Worm (Caenorhabditis elegans): ENCODE results near the gene F38B6.6.
A peak's percentile ranks its signal among the peaks of the same experiment; 100 is the strongest.

Gene F38B6.6

DNA sequence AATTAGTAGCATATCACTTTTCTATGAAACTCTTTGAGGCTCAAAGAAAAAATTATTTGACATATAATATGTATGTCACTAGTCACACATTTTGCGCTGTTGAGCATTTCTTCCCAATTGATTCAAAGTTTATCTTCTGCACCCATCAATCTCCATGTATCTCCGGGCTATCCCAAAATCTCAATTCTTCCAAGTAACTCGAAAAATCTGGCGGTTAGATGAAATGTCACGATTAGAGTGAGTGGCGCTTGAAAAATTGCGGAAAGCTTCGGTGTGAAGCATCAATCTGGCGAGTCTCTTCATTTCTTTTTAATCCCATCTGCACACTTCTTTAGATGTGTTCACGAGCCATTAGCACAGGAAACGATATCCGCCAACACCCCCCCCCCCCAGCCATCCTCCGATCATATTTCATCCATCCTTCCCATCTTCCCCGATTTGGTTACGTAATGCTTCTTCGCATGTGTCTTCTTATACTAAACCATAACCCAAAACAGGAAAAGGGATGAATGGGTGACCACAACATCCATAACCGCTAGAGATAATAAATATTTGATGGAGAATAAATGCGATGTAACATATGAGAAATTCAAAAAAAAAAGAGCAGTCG is 827 bp downstream of the F38B6.6 start:
- TF ChIP-seq nhr-23 (tag; optimal IDR thresholded peaks at IDR 0.05) (peak; percentile 33), nhr-6 (tag; optimal IDR thresholded peaks at IDR 0.05) (no peak), sma-9 (GFP tag; optimal IDR thresholded peaks at IDR 0.05) (peak; percentile 6), sma-9 (tag; optimal IDR thresholded peaks at IDR 0.05) (no peak), zag-1 (tag; optimal IDR thresholded peaks at IDR 0.05) (peak; percentile 19), lsy-2 (tag; optimal IDR thresholded peaks at IDR 0.05) (no peak), mab-5 (tag; optimal IDR thresholded peaks at IDR 0.05) (peak; percentile 50)

DNA sequence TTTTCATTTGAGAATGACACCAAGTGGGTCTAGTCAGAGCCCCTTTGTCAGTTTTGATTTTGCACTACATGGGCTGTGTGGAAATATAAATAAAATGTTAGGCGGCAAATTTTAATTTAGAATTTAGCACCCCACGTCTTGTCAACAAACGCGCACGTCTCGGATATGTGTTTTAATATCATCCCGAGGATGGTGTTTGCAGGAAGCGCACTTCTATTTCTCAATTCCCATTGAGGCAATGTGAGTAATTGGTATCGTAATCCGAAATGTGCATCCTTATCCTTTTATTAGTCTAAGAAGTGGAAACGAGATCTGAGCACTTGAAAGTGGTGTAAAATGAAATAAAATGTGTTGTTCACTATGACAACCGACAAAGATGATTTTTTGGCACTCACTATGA is 2.1 kb downstream of the F38B6.6 start:
- TF ChIP-seq nhr-129 (tag; optimal IDR thresholded peaks at IDR 0.05), result no peak
- TF ChIP-seq mbf-1 (tag; optimal IDR thresholded peaks at IDR 0.05), result no peak
- no peak for TF ChIP-seq crh-2 (tag; optimal IDR thresholded peaks at IDR 0.05)
- no peak for TF ChIP-seq zag-1 (tag; optimal IDR thresholded peaks at IDR 0.05)
- TF ChIP-seq sem-4 (tag; optimal IDR thresholded peaks at IDR 0.05), result no peak
- TF ChIP-seq C34F6.9 (tag; optimal IDR thresholded peaks at IDR 0.05), result no peak
- no peak for TF ChIP-seq ztf-11 (tag; optimal IDR thresholded peaks at IDR 0.05)
- no peak for TF ChIP-seq F13H6.1 (tag; optimal IDR thresholded peaks at IDR 0.05)
- no peak for TF ChIP-seq nhr-11 (tag; optimal IDR thresholded peaks at IDR 0.05)
- TF ChIP-seq dmd-4 (tag; optimal IDR thresholded peaks at IDR 0.05), result no peak
- TF ChIP-seq gmeb-1 (tag; optimal IDR thresholded peaks at IDR 0.05), result no peak
- no peak for TF ChIP-seq lin-13 (GFP tag; optimal IDR thresholded peaks at IDR 0.05)
- no peak for TF ChIP-seq nhr-21 (tag; optimal IDR thresholded peaks at IDR 0.05)
- no peak for TF ChIP-seq snpc-4 (tag; optimal IDR thresholded peaks at IDR 0.05)
- no peak for TF ChIP-seq blmp-1 (tag; optimal IDR thresholded peaks at IDR 0.05; ENCODE audit: insufficient read depth)
- TF ChIP-seq nhr-77 (tag; optimal IDR thresholded peaks at IDR 0.05), result no peak

DNA sequence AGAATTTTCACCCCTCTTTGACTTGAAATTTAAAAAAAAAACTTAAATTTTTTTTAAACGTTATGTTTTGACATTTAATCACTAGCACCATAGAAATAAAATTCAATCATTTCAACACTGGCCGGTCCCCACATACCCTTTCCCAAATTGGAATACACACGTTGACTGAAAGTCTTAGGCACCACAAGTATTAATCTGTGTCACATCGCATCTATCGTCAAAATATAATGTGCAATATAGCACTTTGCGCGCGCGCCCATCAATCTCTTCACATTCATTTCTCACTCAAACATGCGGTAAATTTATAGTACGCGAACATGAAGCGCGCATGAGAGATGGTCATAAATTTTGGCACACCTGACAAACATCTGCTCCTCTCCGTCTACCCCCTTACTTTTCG is 2.5 kb downstream of the F38B6.6 start:
- no peak for TF ChIP-seq nhr-6 (tag; optimal IDR thresholded peaks at IDR 0.05)
- TF ChIP-seq ama-1 (optimal IDR thresholded peaks at IDR 0.05), result no peak
- TF ChIP-seq sem-4 (tag; optimal IDR thresholded peaks at IDR 0.05), result no peak
- TF ChIP-seq mab-5 (tag; optimal IDR thresholded peaks at IDR 0.05), result peak; percentile 20

DNA sequence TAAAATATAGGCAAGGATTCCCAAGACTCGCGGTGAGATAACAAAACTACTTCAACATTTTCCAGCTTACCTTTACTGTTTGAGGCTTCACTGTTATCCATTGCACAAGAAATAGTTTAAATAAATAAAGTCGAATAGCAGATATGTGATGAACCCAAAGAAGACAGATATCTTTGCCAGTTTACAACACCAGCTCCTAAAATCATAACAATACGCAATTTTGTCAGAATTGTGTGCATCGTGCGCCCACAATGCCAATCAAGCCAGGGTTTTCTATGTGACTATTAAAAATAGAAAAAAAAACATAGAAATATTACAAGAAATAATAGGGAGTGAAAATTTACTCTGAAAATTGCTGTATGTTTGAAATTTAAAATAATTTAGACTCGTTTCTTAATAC is 7.2 kb downstream of the F38B6.6 start, which contains the start of gene F38B6.8:
F38B6.8 (minus strand) TSS at position 101 of the 400 bp plus-strand sequence.
- no peak for TF ChIP-seq nhr-23 (tag; optimal IDR thresholded peaks at IDR 0.05)

DNA sequence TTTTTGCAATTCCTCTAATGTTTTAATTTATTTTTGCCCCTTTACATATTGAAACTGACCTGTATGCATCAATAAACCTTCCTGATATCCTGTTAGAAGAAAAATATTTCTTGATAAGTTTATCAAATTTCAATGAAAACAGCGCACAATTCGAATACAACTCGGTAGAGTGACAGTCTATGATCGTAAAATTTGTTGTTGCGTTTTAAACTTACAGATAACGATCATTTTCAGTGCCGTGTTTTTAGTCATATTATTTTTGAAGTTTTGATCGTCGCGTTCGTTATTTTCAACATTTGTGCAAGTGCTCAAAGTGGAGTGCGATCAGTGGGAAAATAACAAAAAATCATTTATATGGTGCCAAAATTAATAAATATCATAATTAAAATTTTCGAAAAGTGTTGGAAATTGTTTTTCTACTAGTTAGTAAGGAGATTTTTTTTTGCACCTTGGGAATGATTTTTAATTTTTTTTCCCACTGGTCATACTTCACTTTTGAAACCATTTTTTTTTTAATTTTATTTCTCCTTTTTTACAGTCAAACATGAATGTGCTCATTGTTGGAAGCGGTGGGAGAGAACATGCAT is 15.5 kb downstream of the F38B6.6 start, which contains the start of gene F38B6.4:
F38B6.4 (plus strand) TSS at position 537 of the 587 bp plus-strand sequence.
- no peak for TF ChIP-seq aly-2 (tag; optimal IDR thresholded peaks at IDR 0.05)
- peak; percentile 75 for TF ChIP-seq fos-1 (tag; optimal IDR thresholded peaks at IDR 0.05)

DNA sequence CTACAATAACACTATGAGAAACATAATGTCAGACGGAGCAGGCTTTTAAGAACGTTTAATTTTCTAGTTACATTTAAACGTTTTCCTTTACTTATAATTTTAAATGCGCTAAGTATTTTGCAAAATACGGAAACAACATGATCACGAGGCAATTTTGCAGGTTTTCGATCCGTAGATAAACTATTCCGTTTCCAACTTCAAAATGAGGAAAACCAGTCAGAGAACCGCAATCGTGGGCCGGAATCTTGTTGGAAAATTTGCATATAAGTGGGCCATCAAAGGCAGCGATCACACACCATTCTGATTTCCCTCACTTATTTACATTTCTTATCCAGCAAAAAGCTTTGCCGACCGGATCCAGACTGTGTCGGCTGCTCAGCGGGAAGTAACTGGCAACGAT is 17.4 kb downstream of the F38B6.6 start, which contains the start of gene col-172:
col-172 (plus strand) TSS at position 301 of the 400 bp plus-strand sequence.
- TF ChIP-seq Y55F3AM.14 (GFP tag; optimal IDR thresholded peaks at IDR 0.05), result no peak
- no peak for TF ChIP-seq lin-39 (tag; optimal IDR thresholded peaks at IDR 0.05)
- no peak for TF ChIP-seq zag-1 (tag; optimal IDR thresholded peaks at IDR 0.05)
- TF ChIP-seq mab-5 (tag; optimal IDR thresholded peaks at IDR 0.05), result no peak
- TF ChIP-seq sma-9 (GFP tag; optimal IDR thresholded peaks at IDR 0.05), result no peak
- TF ChIP-seq sma-9 (tag; optimal IDR thresholded peaks at IDR 0.05), result no peak
- no peak for TF ChIP-seq sem-4 (tag; optimal IDR thresholded peaks at IDR 0.05)
- TF ChIP-seq nhr-11 (tag; optimal IDR thresholded peaks at IDR 0.05), result no peak
- no peak for TF ChIP-seq crh-2 (tag; optimal IDR thresholded peaks at IDR 0.05)
- no peak for TF ChIP-seq blmp-1 (tag; optimal IDR thresholded peaks at IDR 0.05; ENCODE audit: insufficient read depth)
- no peak for TF ChIP-seq C34F6.9 (tag; optimal IDR thresholded peaks at IDR 0.05)
- TF ChIP-seq alr-1 (tag; optimal IDR thresholded peaks at IDR 0.05), result no peak
- TF ChIP-seq nhr-23 (tag; optimal IDR thresholded peaks at IDR 0.05), result no peak
- TF ChIP-seq lin-13 (GFP tag; optimal IDR thresholded peaks at IDR 0.05), result no peak
- TF ChIP-seq nhr-25 (tag; optimal IDR thresholded peaks at IDR 0.05), result no peak
- TF ChIP-seq peb-1 (tag; optimal IDR thresholded peaks at IDR 0.05), result no peak
- no peak for TF ChIP-seq unc-39 (tag; optimal IDR thresholded peaks at IDR 0.05)
- no peak for TF ChIP-seq ama-1 (optimal IDR thresholded peaks at IDR 0.05)
